1 fruit fly cellular context compared by ENCODE assay signal in the genomic region with DNA sequence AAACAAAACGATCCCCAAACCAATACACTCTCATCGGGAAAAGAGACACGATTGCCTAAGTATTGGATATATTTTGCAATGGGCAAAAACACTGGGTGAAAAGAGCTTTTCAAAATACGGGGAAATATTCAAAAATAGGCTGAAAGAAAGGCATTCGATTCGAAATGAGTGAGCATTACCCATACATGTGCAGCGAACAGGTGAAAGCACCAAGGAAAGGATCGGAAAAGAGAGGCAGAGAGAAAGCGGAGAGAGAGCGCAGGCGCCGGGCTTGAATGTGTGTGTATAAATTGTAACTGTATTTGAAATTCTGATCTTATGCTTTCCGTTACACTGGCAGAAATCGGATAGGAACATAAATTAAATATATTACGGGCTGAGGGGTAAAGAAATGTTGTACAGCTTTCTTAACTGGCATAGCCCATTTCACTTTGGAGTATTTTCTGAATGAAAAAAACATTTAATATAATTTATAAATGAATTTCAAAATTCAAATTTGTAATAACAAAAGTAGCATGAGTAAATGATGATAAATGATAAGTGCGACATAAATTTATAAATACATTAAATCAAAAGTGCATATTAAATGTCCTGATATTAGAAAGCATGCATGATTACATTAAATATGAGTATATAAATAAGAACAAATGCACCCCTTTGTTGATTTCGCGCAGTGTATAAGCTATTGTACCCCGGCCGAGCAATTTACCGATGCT.
A peak's percentile ranks its signal among the peaks of the same experiment; 100 is the strongest.
TF ChIP-seq lines count a peak whose summit lies in the region.

No protein-coding gene starts in this region.

TF ChIP-seq in whole organism, embryonic, 481 proteins besides CTCF, POLR2A, EP300 and RAD21 (continued from another document and continues in another):
- TF ChIP-seq org-1 (GFP tag; optimal IDR thresholded peaks at IDR 0.05; lab: Kevin White, UChicago) (peak; percentile 61), CG10979 (tag; optimal IDR thresholded peaks at IDR 0.05; lab: Kevin White, UChicago) (peak; percentile 87), hkb (optimal IDR thresholded peaks at IDR 0.05; lab: Kevin White, UChicago) (no peak), hkb (GFP tag; IDR thresholded peaks at IDR 0.05; lab: Robert Waterston, UW) (peak; percentile 48), CG31441 (GFP tag; IDR thresholded peaks at IDR 0.05; lab: Robert Waterston, UW) (peak; percentile 86), aop (GFP tag; IDR thresholded peaks at IDR 0.05; lab: Robert Waterston, UW) (no peak), CG6175 (GFP tag; IDR thresholded peaks at IDR 0.05; lab: Robert Waterston, UW) (no peak), ara (GFP tag; IDR thresholded peaks at IDR 0.05; lab: Robert Waterston, UW) (peak; percentile 55; the same call in 1 of the 2 replicates), grn (GFP tag; optimal IDR thresholded peaks at IDR 0.05; lab: Kevin White, UChicago) (no peak), twi (tag; optimal IDR thresholded peaks at IDR 0.05; lab: Kevin White, UChicago) (peak; percentile 69), sens-2 (GFP tag; IDR thresholded peaks at IDR 0.05; lab: Robert Waterston, UW) (no peak), Dek (tag; optimal IDR thresholded peaks at IDR 0.05; lab: Kevin White, UChicago) (peak; percentile 20), CG1529 (GFP tag; optimal IDR thresholded peaks at IDR 0.05; lab: Kevin White, UChicago) (peak; percentile 64), CG3847 (GFP tag; IDR thresholded peaks at IDR 0.05; lab: Robert Waterston, UW) (peak; percentile 40; the same call in 1 of the 2 replicates), CG9609 (GFP tag; optimal IDR thresholded peaks at IDR 0.05; lab: Kevin White, UChicago) (no peak), gce (GFP tag; IDR thresholded peaks at IDR 0.05; lab: Robert Waterston, UW) (no peak), inv (GFP tag; IDR thresholded peaks at IDR 0.05; lab: Robert Waterston, UW; ENCODE audit: partially characterized antibody) (no peak), CG9817 (tag; optimal IDR thresholded peaks at IDR 0.05; lab: Kevin White, UChicago) (peak; percentile 40), CG10321 (GFP tag; IDR thresholded peaks at IDR 0.05; lab: Robert Waterston, UW) (0 out of 2 replicates have a peak, but pooled peaks have one; percentile 6), CG17186 (GFP tag; optimal IDR thresholded peaks at IDR 0.05; lab: Kevin White, UChicago) (no peak), CG18011 (GFP tag; optimal IDR thresholded peaks at IDR 0.05; lab: Kevin White, UChicago) (no peak), C15 (GFP tag; IDR thresholded peaks at IDR 0.05; lab: Robert Waterston, UW) (no peak), CG17829 (tag; optimal IDR thresholded peaks at IDR 0.05; lab: Kevin White, UChicago) (peak; percentile 76), CG2889 (GFP tag; IDR thresholded peaks at IDR 0.05; lab: Robert Waterston, UW) (no peak), Asciz (GFP tag; optimal IDR thresholded peaks at IDR 0.05; lab: Kevin White, UChicago) (peak; percentile 59), Pdp1 (GFP tag; optimal IDR thresholded peaks at IDR 0.05; lab: Kevin White, UChicago) (peak; percentile 15 to 36), ab (GFP tag; optimal IDR thresholded peaks at IDR 0.05; lab: Kevin White, UChicago) (no peak), ind (GFP tag; optimal IDR thresholded peaks at IDR 0.05; lab: Kevin White, UChicago) (peak; percentile 63), trh (GFP tag; optimal IDR thresholded peaks at IDR 0.05; lab: Kevin White, UChicago) (peak; percentile 41), crc (GFP tag; optimal IDR thresholded peaks at IDR 0.05; lab: Kevin White, UChicago) (no peak), bsh (GFP tag; optimal IDR thresholded peaks at IDR 0.05; lab: Kevin White, UChicago) (peak in 1 of 2 experiments; percentile 71), bbx (GFP tag; IDR thresholded peaks at IDR 0.05; lab: Robert Waterston, UW; ENCODE audit: partially characterized antibody) (no peak), Ravus (GFP tag; IDR thresholded peaks at IDR 0.05; lab: Robert Waterston, UW) (no peak), Sox102F (GFP tag; optimal IDR thresholded peaks at IDR 0.05; lab: Kevin White, UChicago) (peak; percentile 78), croc (GFP tag; conservative IDR thresholded peaks at IDR 0.05; lab: Robert Waterston, UW) (peak; percentile 46; the same call in 2 of the 3 replicates), Antp (GFP tag; optimal IDR thresholded peaks at IDR 0.05; lab: Kevin White, UChicago) (no peak), ssp (GFP tag; IDR thresholded peaks at IDR 0.05; lab: Robert Waterston, UW) (peak; percentile 39; the same call in 1 of the 2 replicates), sqz (GFP tag; optimal IDR thresholded peaks at IDR 0.05; lab: Kevin White, UChicago) (peak; percentile 61), CG32772 (GFP tag; IDR thresholded peaks at IDR 0.05; lab: Robert Waterston, UW) (no peak), kay (GFP tag; optimal IDR thresholded peaks at IDR 0.05; lab: Kevin White, UChicago) (peak; percentile 19), CG7928 (GFP tag; optimal IDR thresholded peaks at IDR 0.05; lab: Kevin White, UChicago) (no peak), usp (GFP tag; optimal IDR thresholded peaks at IDR 0.05; lab: Kevin White, UChicago) (no peak), mirr (GFP tag; optimal IDR thresholded peaks at IDR 0.05; lab: Kevin White, UChicago) (no peak), otp (GFP tag; IDR thresholded peaks at IDR 0.05; lab: Robert Waterston, UW) (no peak), CG34422 (GFP tag; IDR thresholded peaks at IDR 0.05; lab: Robert Waterston, UW) (0 out of 3 replicates have a peak, but pooled peaks have one; percentile 23), sr (GFP tag; IDR thresholded peaks at IDR 0.05; lab: Robert Waterston, UW) (no peak), CG15479 (GFP tag; optimal IDR thresholded peaks at IDR 0.05; lab: Kevin White, UChicago) (no peak), CG8281 (tag; optimal IDR thresholded peaks at IDR 0.05; lab: Kevin White, UChicago) (peak; percentile 40), Eip74EF (GFP tag; optimal IDR thresholded peaks at IDR 0.05; lab: Kevin White, UChicago) (peak in 1 of 2 experiments; percentile 67), CG1832 (GFP tag; optimal IDR thresholded peaks at IDR 0.05; lab: Kevin White, UChicago) (no peak), pho (GFP tag; optimal IDR thresholded peaks at IDR 0.05; lab: Kevin White, UChicago) (no peak), gt (GFP tag; IDR thresholded peaks at IDR 0.05; lab: Robert Waterston, UW) (no peak), ftz-f1 (GFP tag; optimal IDR thresholded peaks at IDR 0.05; lab: Kevin White, UChicago) (no peak), Ada2b (GFP tag; IDR thresholded peaks at IDR 0.05; lab: Robert Waterston, UW) (peak; percentile 19; the same call in 1 of the 2 replicates), CG17328 (GFP tag; IDR thresholded peaks at IDR 0.05; lab: Robert Waterston, UW) (peak; percentile 31; the same call in 1 of the 2 replicates), CG30431 (GFP tag; optimal IDR thresholded peaks at IDR 0.05; lab: Kevin White, UChicago) (peak; percentile 65), salm (tag; optimal IDR thresholded peaks at IDR 0.05; lab: Kevin White, UChicago) (peak; percentile 31), CG4404 (GFP tag; IDR thresholded peaks at IDR 0.05; lab: Robert Waterston, UW) (peak; percentile 38; the same call in 1 of the 2 replicates), peb (GFP tag; IDR thresholded peaks at IDR 0.05; lab: Robert Waterston, UW) (no peak), CG8290 (GFP tag; optimal IDR thresholded peaks at IDR 0.05; lab: Kevin White, UChicago) (peak; percentile 65), CG8290 (tag; optimal IDR thresholded peaks at IDR 0.05; lab: Kevin White, UChicago) (peak in 1 of 2 experiments; percentile 16), onecut (GFP tag; IDR thresholded peaks at IDR 0.05; lab: Robert Waterston, UW) (peak; percentile 11; the same call in 1 of the 2 replicates), slp2 (GFP tag; optimal IDR thresholded peaks at IDR 0.05; lab: Kevin White, UChicago) (peak; percentile 3), Xbp1 (GFP tag; optimal IDR thresholded peaks at IDR 0.05; lab: Kevin White, UChicago) (peak; percentile 72), B-H1 (GFP tag; IDR thresholded peaks at IDR 0.05; lab: Robert Waterston, UW) (no peak), CG18619 (GFP tag; optimal IDR thresholded peaks at IDR 0.05; lab: Kevin White, UChicago) (peak; percentile 76), Lhr (GFP tag; optimal IDR thresholded peaks at IDR 0.05; lab: Kevin White, UChicago) (peak; percentile 39), CG13424 (tag; optimal IDR thresholded peaks at IDR 0.05; lab: Kevin White, UChicago) (peak; percentile 84), CG2875 (GFP tag; optimal IDR thresholded peaks at IDR 0.05; lab: Kevin White, UChicago) (peak; percentile 75), Lpt (GFP tag; optimal IDR thresholded peaks at IDR 0.05; lab: Kevin White, UChicago) (no peak), da (GFP tag; optimal IDR thresholded peaks at IDR 0.05; lab: Kevin White, UChicago) (no peak), CG1603 (tag; optimal IDR thresholded peaks at IDR 0.05; lab: Kevin White, UChicago) (peak; percentile 12), CG16863 (GFP tag; optimal IDR thresholded peaks at IDR 0.05; lab: Kevin White, UChicago) (no peak), dan (GFP tag; IDR thresholded peaks at IDR 0.05; lab: Robert Waterston, UW) (no peak), CG4707 (GFP tag; optimal IDR thresholded peaks at IDR 0.05; lab: Kevin White, UChicago) (peak; percentile 8), Hr39 (optimal IDR thresholded peaks at IDR 0.05; lab: Kevin White, UChicago) (no peak), BEAF-32 (GFP tag; optimal IDR thresholded peaks at IDR 0.05; lab: Kevin White, UChicago) (no peak), Hr78 (GFP tag; optimal IDR thresholded peaks at IDR 0.05; lab: Kevin White, UChicago) (peak in 1 of 2 experiments; percentile 64), fd64A (GFP tag; optimal IDR thresholded peaks at IDR 0.05; lab: Kevin White, UChicago) (no peak), fd3F (GFP tag; optimal IDR thresholded peaks at IDR 0.05; lab: Kevin White, UChicago) (peak; percentile 36), Taf1 (GFP tag; IDR thresholded peaks at IDR 0.05; lab: Robert Waterston, UW) (no peak), dati (GFP tag; IDR thresholded peaks at IDR 0.05; lab: Robert Waterston, UW) (no peak), CG33213 (GFP tag; optimal IDR thresholded peaks at IDR 0.05; lab: Kevin White, UChicago) (no peak), Dfd (GFP tag; optimal IDR thresholded peaks at IDR 0.05; lab: Kevin White, UChicago) (no peak), Elba2 (GFP tag; optimal IDR thresholded peaks at IDR 0.05; lab: Kevin White, UChicago) (no peak), Lim3 (GFP tag; IDR thresholded peaks at IDR 0.05; lab: Robert Waterston, UW) (no peak), abd-A (tag; optimal IDR thresholded peaks at IDR 0.05; lab: Kevin White, UChicago) (no peak), CG12071 (GFP tag; optimal IDR thresholded peaks at IDR 0.05; lab: Kevin White, UChicago) (no peak), CG10366 (GFP tag; IDR thresholded peaks at IDR 0.05; lab: Robert Waterston, UW) (no peak), CG32532 (GFP tag; IDR thresholded peaks at IDR 0.05; lab: Robert Waterston, UW) (peak; percentile 16; the same call in 1 of the 2 replicates), disco-r (GFP tag; optimal IDR thresholded peaks at IDR 0.05; lab: Kevin White, UChicago) (no peak), CG3726 (GFP tag; IDR thresholded peaks at IDR 0.05; lab: Robert Waterston, UW) (no peak), Awh (GFP tag; IDR thresholded peaks at IDR 0.05; lab: Robert Waterston, UW) (no peak), ERR (GFP tag; optimal IDR thresholded peaks at IDR 0.05; lab: Kevin White, UChicago) (no peak), CG8388 (GFP tag; optimal IDR thresholded peaks at IDR 0.05; lab: Kevin White, UChicago) (peak; percentile 74), dpn (GFP tag; optimal IDR thresholded peaks at IDR 0.05; lab: Kevin White, UChicago) (peak in 1 of 2 experiments; percentile 59), CHES-1-like (GFP tag; optimal IDR thresholded peaks at IDR 0.05; lab: Kevin White, UChicago) (no peak), jing (GFP tag; optimal IDR thresholded peaks at IDR 0.05; lab: Kevin White, UChicago) (no peak), CG16779 (GFP tag; IDR thresholded peaks at IDR 0.05; lab: Robert Waterston, UW) (no peak), CG12659 (GFP tag; optimal IDR thresholded peaks at IDR 0.05; lab: Kevin White, UChicago) (peak; percentile 71), Dref (GFP tag; IDR thresholded peaks at IDR 0.05; lab: Robert Waterston, UW) (no peak), run (tag; optimal IDR thresholded peaks at IDR 0.05; lab: Kevin White, UChicago) (peak; percentile 34), CG9932 (GFP tag; IDR thresholded peaks at IDR 0.05; lab: Robert Waterston, UW) (no peak), CG8924 (tag; optimal IDR thresholded peaks at IDR 0.05; lab: Kevin White, UChicago) (peak; percentile 83), Hsf (GFP tag; optimal IDR thresholded peaks at IDR 0.05; lab: Kevin White, UChicago) (peak; percentile 52), ken (GFP tag; IDR thresholded peaks at IDR 0.05; lab: Robert Waterston, UW) (no peak), CG11696 (GFP tag; IDR thresholded peaks at IDR 0.05; lab: Robert Waterston, UW) (no peak), CG15011 (GFP tag; optimal IDR thresholded peaks at IDR 0.05; lab: Kevin White, UChicago) (peak; percentile 12), hth (optimal IDR thresholded peaks at IDR 0.05; lab: Kevin White, UChicago) (no peak), CG9437 (GFP tag; optimal IDR thresholded peaks at IDR 0.05; lab: Kevin White, UChicago) (peak; percentile 77), lmd (GFP tag; IDR thresholded peaks at IDR 0.05; lab: Robert Waterston, UW) (peak; percentile 60), wek (GFP tag; optimal IDR thresholded peaks at IDR 0.05; lab: Kevin White, UChicago) (no peak), vnd (GFP tag; IDR thresholded peaks at IDR 0.05; lab: Robert Waterston, UW; ENCODE audit: partially characterized antibody) (no peak), CG31224 (GFP tag; IDR thresholded peaks at IDR 0.05; lab: Robert Waterston, UW) (0 out of 2 replicates have a peak, but pooled peaks have one; percentile 4), Gsc (GFP tag; IDR thresholded peaks at IDR 0.05; lab: Robert Waterston, UW) (no peak), danr (GFP tag; IDR thresholded peaks at IDR 0.05; lab: Robert Waterston, UW) (no peak), CG7963 (GFP tag; IDR thresholded peaks at IDR 0.05; lab: Robert Waterston, UW; ENCODE audit: partially characterized antibody) (no peak), Myb (GFP tag; optimal IDR thresholded peaks at IDR 0.05; lab: Kevin White, UChicago) (no peak), tx (GFP tag; optimal IDR thresholded peaks at IDR 0.05; lab: Kevin White, UChicago) (no peak), CG34376 (GFP tag; optimal IDR thresholded peaks at IDR 0.05; lab: Kevin White, UChicago) (no peak), CG17802 (tag; optimal IDR thresholded peaks at IDR 0.05; lab: Kevin White, UChicago) (peak; percentile 7), lbe (GFP tag; optimal IDR thresholded peaks at IDR 0.05; lab: Kevin White, UChicago) (peak; percentile 42), CG7556 (GFP tag; optimal IDR thresholded peaks at IDR 0.05; lab: Kevin White, UChicago) (peak; percentile 85), sima (GFP tag; optimal IDR thresholded peaks at IDR 0.05; lab: Kevin White, UChicago) (no peak), CG8089 (GFP tag; optimal IDR thresholded peaks at IDR 0.05; lab: Kevin White, UChicago) (no peak)
